Fruit fly (Drosophila melanogaster) whole organism, prepupa: ENCODE data around the gene AttD.

Experiments
- Blimp-1 ChIP-seq: fragments of 200-800 bp; sonication (Bioruptor generic); optimal IDR thresholded peaks from 3 replicates; lab custom pipeline; 2017; ENCODE audit warnings: missing biosample characterization, missing genetic modification characterization, mild to moderate bottlenecking, moderate library complexity, missing genetic modification reagents
- CG10631 ChIP-seq: fragments of 200-800 bp; sonication (Bioruptor generic); optimal IDR thresholded peaks from 2 replicates; lab custom pipeline; 2016; ENCODE audit warnings: missing biosample characterization, missing genetic modification characterization
- CG10669 ChIP-seq: fragments of 200-800 bp; sonication (Bioruptor generic); optimal IDR thresholded peaks from 3 replicates; lab custom pipeline; 2018; ENCODE audit warnings: missing biosample characterization, mild to moderate bottlenecking, missing genetic modification characterization, moderate library complexity
- CG11294 ChIP-seq: fragments of 200-800 bp; sonication (Bioruptor generic); IDR thresholded peaks from 2 replicates; pipeline ENCODE4 v1.3.6; 2022; ENCODE audit warnings: missing biosample characterization, missing genetic modification characterization
- CG11902 ChIP-seq: fragments of 200-800 bp; sonication (Bioruptor generic); optimal IDR thresholded peaks from 3 replicates; lab custom pipeline; 2016; ENCODE audit warnings: missing biosample characterization, missing genetic modification characterization
- CG15336 ChIP-seq: fragments of 200-800 bp; sonication (Bioruptor generic); IDR thresholded peaks from 2 replicates; pipeline ENCODE4 v1.3.6; 2022; ENCODE audit warnings: missing biosample characterization, missing genetic modification characterization
- CG1621 ChIP-seq: fragments of 200-800 bp; sonication (Bioruptor generic); optimal IDR thresholded peaks from 3 replicates; lab custom pipeline; 2018; ENCODE audit warnings: missing biosample characterization, mild to moderate bottlenecking, missing genetic modification characterization
- CG16779 ChIP-seq: fragments of 200-800 bp; sonication (Bioruptor generic); optimal IDR thresholded peaks from 3 replicates; lab custom pipeline; 2017; ENCODE audit warnings: missing biosample characterization, mild to moderate bottlenecking, missing genetic modification characterization
- CG32006 ChIP-seq: fragments of 200-800 bp; sonication (Bioruptor generic); optimal IDR thresholded peaks from 3 replicates; lab custom pipeline; 2017; ENCODE audit warnings: missing biosample characterization, mild to moderate bottlenecking, missing genetic modification characterization
- CG34406 ChIP-seq: fragments of 200-800 bp; sonication (Bioruptor generic); optimal IDR thresholded peaks from 3 replicates; lab custom pipeline; 2016; ENCODE audit warnings: missing biosample characterization, missing genetic modification characterization
- CG4318 ChIP-seq: fragments of 200-800 bp; sonication (Bioruptor generic); optimal IDR thresholded peaks from 3 replicates; lab custom pipeline; 2017; ENCODE audit warnings: missing biosample characterization, mild to moderate bottlenecking, missing genetic modification characterization
- CG6792 ChIP-seq: fragments of 200-800 bp; sonication (Bioruptor generic); optimal IDR thresholded peaks from 3 replicates; lab custom pipeline; 2016; ENCODE audit warnings: missing biosample characterization, missing genetic modification characterization
- CG7368 ChIP-seq: fragments of 200-800 bp; sonication (Bioruptor generic); optimal IDR thresholded peaks from 3 replicates; lab custom pipeline; 2016; ENCODE audit warnings: missing biosample characterization, missing genetic modification characterization
- CG8119 ChIP-seq: fragments of 200-800 bp; sonication (Bioruptor generic); IDR thresholded peaks from 3 replicates; pipeline ENCODE4 v1.3.6; 2022; ENCODE audit warnings: missing biosample characterization, missing genetic modification characterization
- CG8632 ChIP-seq: fragments of 200-800 bp; sonication (Bioruptor generic); optimal IDR thresholded peaks from 3 replicates; lab custom pipeline; 2016; ENCODE audit warnings: missing biosample characterization, missing genetic modification characterization
- CG9139 ChIP-seq: fragments of 200-800 bp; sonication (Bioruptor generic); optimal IDR thresholded peaks from 3 replicates; lab custom pipeline; 2017; ENCODE audit warnings: missing biosample characterization, mild to moderate bottlenecking, missing genetic modification characterization
- Eip78C ChIP-seq: fragments of 200-800 bp; sonication (Bioruptor generic); peaks from one replicate; lab custom pipeline; 2016; ENCODE audit warnings: missing biosample characterization, missing genetic modification characterization
- Eip93F ChIP-seq: fragments of 200-800 bp; sonication (Bioruptor generic); optimal IDR thresholded peaks from 2 replicates; lab custom pipeline; 2016; ENCODE audit warnings: missing biosample characterization, mild to moderate bottlenecking, missing genetic modification characterization
- Ets21C ChIP-seq: fragments of 200-800 bp; sonication (Bioruptor generic); optimal IDR thresholded peaks from 3 replicates; lab custom pipeline; 2016; ENCODE audit warnings: missing biosample characterization, missing genetic modification characterization
- Gug ChIP-seq: fragments of 200-800 bp; sonication (Bioruptor generic); IDR thresholded peaks from 2 replicates; pipeline ENCODE4 v1.3.6; 2022; ENCODE audit warnings: missing biosample characterization, missing genetic modification characterization
- Met ChIP-seq: fragments of 200-800 bp; sonication (Bioruptor generic); optimal IDR thresholded peaks from 3 replicates; lab custom pipeline; 2016; ENCODE audit warnings: missing biosample characterization, missing genetic modification characterization
- Smox ChIP-seq: fragments of 200-800 bp; sonication (Bioruptor generic); optimal IDR thresholded peaks from 3 replicates; lab custom pipeline; 2016; ENCODE audit warnings: missing biosample characterization, missing genetic modification characterization
- Sox14 ChIP-seq: fragments of 200-800 bp; sonication (Bioruptor generic); optimal IDR thresholded peaks from 3 replicates; lab custom pipeline; 2016; ENCODE audit warnings: missing biosample characterization, missing genetic modification characterization
- Sox15 ChIP-seq: fragments of 200-800 bp; sonication (Bioruptor generic); optimal IDR thresholded peaks from 3 replicates; lab custom pipeline; 2016; ENCODE audit warnings: missing biosample characterization, missing genetic modification characterization
- cyc ChIP-seq: fragments of 200-800 bp; sonication (Bioruptor generic); optimal IDR thresholded peaks from 3 replicates; lab custom pipeline; 2016; ENCODE audit warnings: missing biosample characterization, missing genetic modification characterization
- dac ChIP-seq: fragments of 200-800 bp; sonication (Bioruptor generic); optimal IDR thresholded peaks from 2 replicates; lab custom pipeline; 2017; ENCODE audit warnings: missing biosample characterization, mild to moderate bottlenecking, missing genetic modification characterization
- dsx ChIP-seq: fragments of 200-800 bp; optimal IDR thresholded peaks from 3 replicates; lab custom pipeline; 2019; ENCODE audit warnings: missing biosample characterization, mild to moderate bottlenecking, missing genetic modification characterization, moderate library complexity; ENCODE audit not compliant: poor library complexity, severe bottlenecking
- eg ChIP-seq: fragments of 200-800 bp; sonication (Bioruptor generic); IDR thresholded peaks from 3 replicates; pipeline ENCODE4 v1.3.6; 2022; ENCODE audit warnings: missing biosample characterization, missing genetic modification characterization
- esn ChIP-seq: fragments of 200-800 bp; sonication (Bioruptor generic); optimal IDR thresholded peaks from 2 replicates; lab custom pipeline; 2016; ENCODE audit warnings: missing biosample characterization, mild to moderate bottlenecking, missing genetic modification characterization, moderate library complexity
- fd59A ChIP-seq: fragments of 200-800 bp; sonication (Bioruptor generic); optimal IDR thresholded peaks from 2 replicates; lab custom pipeline; 2017; ENCODE audit warnings: missing biosample characterization, mild to moderate bottlenecking, missing genetic modification characterization, missing genetic modification reagents
- fd85E ChIP-seq: fragments of 200-800 bp; sonication (Bioruptor generic); optimal IDR thresholded peaks from 3 replicates; lab custom pipeline; 2016; ENCODE audit warnings: missing biosample characterization, missing genetic modification characterization
- net ChIP-seq: fragments of 200-800 bp; sonication (Bioruptor generic); optimal IDR thresholded peaks from 3 replicates; lab custom pipeline; 2016; ENCODE audit warnings: missing biosample characterization, missing genetic modification characterization
- spab ChIP-seq: fragments of 200-800 bp; sonication (Bioruptor generic); optimal IDR thresholded peaks from 2 replicates; lab custom pipeline; 2017; ENCODE audit warnings: missing biosample characterization, mild to moderate bottlenecking, missing genetic modification characterization, missing genetic modification reagents
- ss ChIP-seq, 2 experiments: fragments of 200-800 bp; sonication (Bioruptor generic); optimal IDR thresholded peaks; 2 replicates in 1 of 2; 3 replicates in 1 of 2; lab custom pipeline; 2017 to 2018; ENCODE audit warnings: mild to moderate bottlenecking in 2 of 2, missing biosample characterization in 2 of 2, missing genetic modification characterization in 2 of 2, moderate library complexity in 1 of 2
- svp ChIP-seq: fragments of 200-800 bp; sonication (Bioruptor generic); peaks from one replicate; lab custom pipeline; 2016; ENCODE audit warnings: missing biosample characterization, missing genetic modification characterization
- topi ChIP-seq: fragments of 200-800 bp; sonication (Bioruptor generic); optimal IDR thresholded peaks from 3 replicates; lab custom pipeline; 2016; ENCODE audit warnings: missing biosample characterization, missing genetic modification characterization
- vri ChIP-seq: fragments of 200-800 bp; sonication (Bioruptor generic); optimal IDR thresholded peaks from 3 replicates; lab custom pipeline; 2016; ENCODE audit warnings: missing biosample characterization, mild to moderate bottlenecking, missing genetic modification characterization

Gene AttD

DNA sequence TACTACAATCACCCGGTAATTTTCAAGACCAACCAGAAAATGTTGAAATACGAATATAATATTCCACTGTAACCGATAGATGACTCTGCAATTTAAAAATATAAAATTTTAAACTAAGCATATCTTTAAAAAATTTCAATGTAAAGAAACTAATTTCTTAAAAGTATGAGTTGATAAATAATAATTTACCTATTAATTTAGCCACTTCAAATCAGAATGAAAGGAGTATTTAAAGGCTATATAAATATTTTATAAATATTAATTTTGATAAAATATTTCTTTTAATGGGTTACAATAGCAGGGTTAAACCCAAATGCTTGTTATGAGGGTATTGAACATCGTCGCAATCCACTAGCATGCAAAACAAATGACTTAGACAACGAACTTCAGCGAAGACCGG lies 13.2 kb upstream of the AttD start:
- peak; percentile 45 for TF ChIP-seq Eip78C (GFP tag; lab: Kevin White, UChicago)
- TF ChIP-seq CG4318 (GFP tag; lab: Kevin White, UChicago): no peak
- no peak for TF ChIP-seq CG11902 (GFP tag; lab: Kevin White, UChicago)
- no peak for TF ChIP-seq Eip93F
- no peak for TF ChIP-seq fd59A (GFP tag; lab: Kevin White, UChicago)
- TF ChIP-seq topi: no peak

DNA sequence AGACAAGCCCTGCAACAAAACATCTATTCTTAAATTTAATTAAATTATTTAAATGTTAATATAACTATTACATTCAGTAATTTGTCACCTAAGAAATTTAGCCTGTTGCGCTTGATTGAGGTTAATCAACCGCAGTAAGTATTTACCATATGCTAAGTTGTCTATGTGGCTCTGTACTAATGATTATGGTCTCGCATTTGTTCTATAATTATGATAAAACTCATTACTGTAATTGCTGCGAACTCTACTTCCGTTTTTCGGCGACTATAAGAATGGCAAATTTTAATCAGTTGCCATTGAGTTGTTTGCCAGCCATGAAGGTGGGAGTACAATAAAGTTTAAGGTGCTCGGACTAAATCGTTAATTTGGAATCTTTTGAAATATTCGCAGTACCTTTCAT lies 12.5 kb upstream of the AttD start, which contains the start of gene CG34281:
CG34281 (plus strand) TSS at position 301 of the 400 bp plus-strand sequence.
- TF ChIP-seq CG8119 (no peak), CG7368 (GFP tag; lab: Kevin White, UChicago) (no peak), svp (no peak), CG10669 (GFP tag; lab: Kevin White, UChicago) (no peak), CG10631 (GFP tag; lab: Kevin White, UChicago) (no peak), CG6792 (GFP tag; lab: Kevin White, UChicago) (no peak)

- TF ChIP-seq Eip78C (GFP tag; lab: Kevin White, UChicago) (peak; percentile 25), vri (peak; percentile 34), esn (GFP tag; lab: Kevin White, UChicago) (no peak), CG1621 (tag; lab: Kevin White, UChicago) (no peak), fd85E (GFP tag; lab: Kevin White, UChicago) (no peak), Blimp-1 (GFP tag; lab: Kevin White, UChicago) (no peak), topi (no peak), spab (no peak), Smox (GFP tag; lab: Kevin White, UChicago) (no peak), Met (no peak), CG10631 (GFP tag; lab: Kevin White, UChicago) (no peak), ss (GFP tag; optimal IDR thresholded peaks at IDR 0.05; lab: Kevin White, UChicago) (peak; percentile 24 to 47), Sox15 (GFP tag; lab: Kevin White, UChicago) (no peak), CG32006 (GFP tag; lab: Kevin White, UChicago) (no peak)
These were observed 11.5 kb upstream of the AttD start, which contains the start of gene CG14327 for dm6 chr3R:17613549-17613948. CG14327 (plus strand) TSS chr3R:17613709.

dm6 chr3R:17615076-17615475 lies 10.0 kb upstream of the AttD start:
- TF ChIP-seq Ets21C (GFP tag; lab: Kevin White, UChicago) (no peak), CG8632 (GFP tag; lab: Kevin White, UChicago) (no peak), dsx (GFP tag; lab: Kevin White, UChicago) (no peak), eg (GFP tag; lab: Robert Waterston, UW) (no peak), CG9139 (no peak), CG8119 (no peak), CG34406 (GFP tag; lab: Kevin White, UChicago) (no peak), Gug (no peak), net (GFP tag; lab: Kevin White, UChicago) (no peak), Eip78C (GFP tag; lab: Kevin White, UChicago) (no peak), cyc (GFP tag; lab: Kevin White, UChicago) (no peak), CG16779 (tag; lab: Kevin White, UChicago) (no peak)

DNA sequence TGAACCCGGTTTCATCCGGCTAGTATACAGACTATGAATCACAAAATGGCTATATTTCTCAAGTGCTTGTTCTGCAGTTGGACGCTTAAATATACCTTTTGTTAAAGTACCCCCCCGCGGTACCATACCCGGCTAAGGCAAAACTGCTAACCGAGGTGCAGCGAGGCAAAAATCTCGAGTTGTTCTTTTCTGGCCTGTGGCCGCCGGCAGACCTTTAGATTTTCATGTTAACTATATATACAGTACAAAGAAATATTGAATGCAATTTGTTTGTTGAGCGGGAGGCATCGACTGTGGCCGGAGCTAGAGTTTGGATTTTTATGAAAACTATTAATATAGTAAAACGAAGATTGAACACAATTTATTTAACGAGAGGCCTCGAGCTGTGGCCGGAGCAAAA lies 9.3 kb upstream of the AttD start:
- TF ChIP-seq CG15336 (GFP tag; lab: Robert Waterston, UW) (0 out of 2 replicates have a peak, but pooled peaks have one; percentile 10), CG11294 (no peak), CG4318 (GFP tag; lab: Kevin White, UChicago) (no peak), dac (no peak), CG32006 (GFP tag; lab: Kevin White, UChicago) (no peak), Sox14 (no peak), CG10631 (GFP tag; lab: Kevin White, UChicago) (no peak)
